Fruit fly (Drosophila melanogaster) whole organism: ENCODE measurements around the gene CG6800.
"Not testable (repeated sequence)": the region's sequence is repeated elsewhere in the genome, so short reads cannot be mapped to it uniquely, and the experiment has no call there.

Experiments used
- CG8478 ChIP-seq: fragments of >200 bp; optimal IDR thresholded peaks from 2 replicates; lab custom pipeline; 2018; ENCODE audit warnings: inconsistent platforms
- Dll ChIP-seq: fragments of >200 bp; optimal IDR thresholded peaks from 2 replicates; lab custom pipeline; 2017
- EcR ChIP-seq, 2 experiments: fragments of >200 bp; optimal IDR thresholded peaks; 2 replicates each; lab custom pipeline; 2017; ENCODE audit warnings: missing biosample characterization in 2 of 2, missing genetic modification characterization in 2 of 2, missing genetic modification reagents in 2 of 2
- pan ChIP-seq: fragments of >200 bp; optimal IDR thresholded peaks from 2 replicates; lab custom pipeline; 2017
- psq ChIP-seq: fragments of >200 bp; optimal IDR thresholded peaks from 2 replicates; lab custom pipeline; 2017
- usp ChIP-seq: fragments of >200 bp; optimal IDR thresholded peaks from 2 replicates; lab custom pipeline; 2017; ENCODE audit warnings: missing biosample characterization, missing genetic modification characterization, mixed read lengths

Gene CG6800

dm6 chr3R:21775766-21776165 lies at the start of gene CG6800, which contains the start of gene GABA-B-R2:
Gene CG6800, plus strand, starts transcription at chr3R:21776138.
Gene GABA-B-R2, minus strand, starts transcription at chr3R:21775840.
- TF ChIP-seq CG8478 (lab: Kevin White, UChicago), result no peak
- TF ChIP-seq Dll (lab: Kevin White, UChicago), result no peak
- TF ChIP-seq EcR (GFP tag; optimal IDR thresholded peaks at IDR 0.05; lab: Kevin White, UChicago), result no peak
- no peak for TF ChIP-seq pan (lab: Kevin White, UChicago)
- no peak for TF ChIP-seq psq (lab: Kevin White, UChicago)
- TF ChIP-seq usp (GFP tag; lab: Kevin White, UChicago), result no peak

DNA sequence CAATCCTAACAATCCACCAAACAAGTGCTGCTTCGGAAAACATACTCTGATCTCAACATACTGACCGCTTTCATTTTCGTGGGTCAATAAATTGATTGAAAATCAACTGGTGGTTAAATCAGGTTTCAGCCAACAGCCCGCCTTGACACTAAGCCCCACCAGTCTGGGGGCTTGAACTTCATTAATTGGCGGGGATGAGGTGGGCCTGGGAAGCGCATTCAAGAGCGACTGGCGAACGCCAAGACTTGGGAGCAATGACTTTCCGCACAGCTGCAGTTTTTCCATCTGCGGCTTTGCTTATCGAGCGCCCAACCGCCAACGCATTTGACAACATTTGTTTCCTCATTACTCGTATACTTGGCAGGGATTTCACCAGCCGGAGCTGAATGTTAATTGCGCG lies 49.3 kb upstream of the CG6800 start:
- TF ChIP-seq CG8478 (lab: Kevin White, UChicago) (no peak), pan (lab: Kevin White, UChicago) (no peak), EcR (GFP tag; optimal IDR thresholded peaks at IDR 0.05; lab: Kevin White, UChicago) (peak in 1 of 2 experiments; percentile 53)

dm6 chr3R:21730955-21731354 lies 45.0 kb upstream of the CG6800 start:
- no peak for TF ChIP-seq EcR (GFP tag; optimal IDR thresholded peaks at IDR 0.05; lab: Kevin White, UChicago)
- no peak for TF ChIP-seq psq (lab: Kevin White, UChicago)
- TF ChIP-seq pan (lab: Kevin White, UChicago), result no peak
- TF ChIP-seq CG8478 (lab: Kevin White, UChicago), result no peak
- no peak for TF ChIP-seq Dll (lab: Kevin White, UChicago)
- TF ChIP-seq usp (GFP tag; lab: Kevin White, UChicago), result no peak

dm6 chr3R:21731682-21732081 lies 44.3 kb upstream of the CG6800 start:
- TF ChIP-seq pan (lab: Kevin White, UChicago) (no peak), Dll (lab: Kevin White, UChicago) (no peak), CG8478 (lab: Kevin White, UChicago) (no peak), psq (lab: Kevin White, UChicago) (no peak), usp (GFP tag; lab: Kevin White, UChicago) (no peak), EcR (GFP tag; optimal IDR thresholded peaks at IDR 0.05; lab: Kevin White, UChicago) (no peak)

DNA sequence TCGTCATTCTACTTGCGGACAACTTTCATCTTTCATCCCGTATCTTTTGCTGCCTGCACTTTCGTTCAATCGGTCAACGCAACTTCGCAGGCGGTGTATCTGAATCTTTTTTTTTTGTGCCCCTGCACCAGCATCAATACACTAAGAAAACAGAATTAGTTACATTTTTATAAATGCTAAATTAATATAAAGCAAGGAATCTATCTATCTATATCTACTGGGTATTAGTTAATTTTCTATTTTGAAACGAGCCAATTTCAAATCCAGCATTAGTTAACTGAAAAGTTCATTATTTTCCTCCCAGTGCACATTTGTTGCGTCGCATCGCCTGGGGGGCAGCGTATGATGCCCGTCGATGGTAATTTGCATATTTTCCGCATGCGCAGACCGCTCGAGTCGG lies 43.0 kb upstream of the CG6800 start:
- no peak for TF ChIP-seq EcR (GFP tag; optimal IDR thresholded peaks at IDR 0.05; lab: Kevin White, UChicago)
- no peak for TF ChIP-seq pan (lab: Kevin White, UChicago)
- no peak for TF ChIP-seq usp (GFP tag; lab: Kevin White, UChicago)
- no peak for TF ChIP-seq psq (lab: Kevin White, UChicago)
- no peak for TF ChIP-seq CG8478 (lab: Kevin White, UChicago)
- TF ChIP-seq Dll (lab: Kevin White, UChicago), result no peak

- TF ChIP-seq pan, CG8478, psq (lab: Kevin White, UChicago): not testable (repeated sequence)
These were observed 39.7 kb upstream of the CG6800 start, which contains the start of gene Sfp93F for dm6 chr3R:21736196-21736595. Gene Sfp93F, minus strand, starts transcription at chr3R:21736296.

DNA sequence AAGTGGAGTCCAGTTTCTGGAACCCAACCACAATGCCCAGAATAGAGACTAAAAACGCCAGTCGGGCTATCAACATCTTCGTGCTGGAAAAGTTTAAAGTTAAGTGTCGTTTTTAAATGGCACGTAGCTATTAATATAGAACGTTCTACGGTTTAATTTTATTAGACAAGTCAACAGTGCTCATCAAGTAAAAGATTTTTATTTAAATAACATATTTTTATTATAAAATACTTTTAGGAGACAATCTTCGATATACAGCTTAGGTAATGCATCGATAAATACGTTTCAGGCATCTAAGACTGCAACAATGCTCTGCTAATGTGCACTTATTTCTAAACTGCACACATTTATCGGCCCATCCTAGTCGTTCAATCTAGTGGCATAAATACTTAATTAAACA lies 39.2 kb upstream of the CG6800 start, which contains the start of gene CG42869:
CG42869 (minus strand) TSS at position 101 of the 400 bp plus-strand sequence.
- TF ChIP-seq CG8478 (lab: Kevin White, UChicago), result no peak
- TF ChIP-seq EcR (GFP tag; optimal IDR thresholded peaks at IDR 0.05; lab: Kevin White, UChicago), result no peak
- TF ChIP-seq Dll (lab: Kevin White, UChicago), result no peak
- no peak for TF ChIP-seq psq (lab: Kevin White, UChicago)
- TF ChIP-seq usp (GFP tag; lab: Kevin White, UChicago), result no peak

DNA sequence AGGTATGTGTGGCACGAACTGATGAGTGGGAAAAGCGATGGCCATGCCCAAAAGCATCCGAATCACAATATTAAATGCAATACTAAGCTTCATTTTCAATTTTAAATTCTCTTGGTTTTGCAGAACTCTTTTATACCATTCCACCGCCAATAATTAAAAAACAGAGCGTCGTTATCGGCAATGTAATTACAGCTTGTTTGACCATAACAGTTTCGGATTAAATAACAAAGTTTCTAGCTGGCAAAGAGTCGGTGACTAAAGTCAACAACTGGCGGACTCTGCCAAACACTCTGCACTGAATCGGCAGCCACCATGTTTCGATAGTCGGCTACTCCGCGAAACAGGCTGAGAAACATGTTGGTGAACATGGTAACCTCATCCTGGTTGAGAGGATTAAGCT lies 38.7 kb upstream of the CG6800 start, which contains the start of gene CG42870:
CG42870 (minus strand) TSS at position 101 of the 400 bp plus-strand sequence.
- TF ChIP-seq EcR (GFP tag; optimal IDR thresholded peaks at IDR 0.05; lab: Kevin White, UChicago) (no peak), CG8478 (lab: Kevin White, UChicago) (no peak), usp (GFP tag; lab: Kevin White, UChicago) (no peak), psq (lab: Kevin White, UChicago) (no peak)

DNA sequence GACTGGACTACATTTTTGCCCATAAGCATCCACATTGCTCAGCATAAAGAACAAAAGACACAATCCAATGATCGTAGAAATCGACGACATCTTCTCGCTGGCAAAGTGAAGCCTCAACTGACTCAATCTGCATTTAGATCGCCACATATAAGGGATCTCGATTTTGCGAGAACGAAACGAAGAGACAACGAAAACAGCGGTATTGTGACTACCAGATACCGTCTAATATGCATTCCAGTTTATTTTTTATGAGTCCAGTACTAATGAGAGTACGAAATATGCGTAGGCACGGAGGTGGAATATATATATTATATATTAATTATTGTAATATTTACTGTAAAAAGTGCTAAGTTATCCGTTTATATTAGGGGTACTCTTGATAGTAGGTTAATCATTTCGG lies 36.9 kb upstream of the CG6800 start, which contains the start of gene CG34034:
CG34034 (minus strand) TSS at position 101 of the 400 bp plus-strand sequence.
- TF ChIP-seq Dll (lab: Kevin White, UChicago), result no peak
- no peak for TF ChIP-seq pan (lab: Kevin White, UChicago)
- TF ChIP-seq CG8478 (lab: Kevin White, UChicago), result no peak
- TF ChIP-seq psq (lab: Kevin White, UChicago), result no peak
- no peak for TF ChIP-seq usp (GFP tag; lab: Kevin White, UChicago)
- no peak for TF ChIP-seq EcR (GFP tag; optimal IDR thresholded peaks at IDR 0.05; lab: Kevin White, UChicago)

dm6 chr3R:21739750-21740319 lies 36.1 kb upstream of the CG6800 start, which contains the start of gene CG5849:
Gene CG5849, plus strand, starts transcription at chr3R:21740105.
- no peak for TF ChIP-seq usp (GFP tag; lab: Kevin White, UChicago)
- no peak for TF ChIP-seq CG8478 (lab: Kevin White, UChicago)
- TF ChIP-seq EcR (GFP tag; optimal IDR thresholded peaks at IDR 0.05; lab: Kevin White, UChicago), result no peak
- no peak for TF ChIP-seq pan (lab: Kevin White, UChicago)
- no peak for TF ChIP-seq Dll (lab: Kevin White, UChicago)
- no peak for TF ChIP-seq psq (lab: Kevin White, UChicago)

- no peak for TF ChIP-seq pan (lab: Kevin White, UChicago)
- no peak for TF ChIP-seq CG8478 (lab: Kevin White, UChicago)
- no peak for TF ChIP-seq Dll (lab: Kevin White, UChicago)
- TF ChIP-seq EcR (GFP tag; optimal IDR thresholded peaks at IDR 0.05; lab: Kevin White, UChicago), result no peak
- TF ChIP-seq psq (lab: Kevin White, UChicago), result no peak
- no peak for TF ChIP-seq usp (GFP tag; lab: Kevin White, UChicago)
These were observed 35.1 kb upstream of the CG6800 start for dm6 chr3R:21740766-21741350.
